Fruit fly (Drosophila melanogaster) whole organism, embryonic: ENCODE results near the gene inaE.

Source experiments
- Aef1 ChIP-seq: fragments of 200-800 bp; sonication (Bioruptor generic); IDR thresholded peaks from 3 replicates; pipeline ENCODE4 v1.3.6; 2022; ENCODE audit warnings: missing biosample characterization, missing genetic modification characterization
- CG12104 ChIP-seq: fragments of 200-800 bp; sonication (Bioruptor generic); optimal IDR thresholded peaks from 3 replicates; lab custom pipeline; 2016; ENCODE audit warnings: missing biosample characterization, missing genetic modification characterization
- CG12219 ChIP-seq: fragments of 200-800 bp; sonication (Bioruptor generic); optimal IDR thresholded peaks from 3 replicates; lab custom pipeline; 2018; ENCODE audit warnings: missing biosample characterization, mild to moderate bottlenecking, missing genetic modification characterization
- CG13424 ChIP-seq: fragments of 200-800 bp; sonication (Bioruptor generic); optimal IDR thresholded peaks from 2 replicates; lab custom pipeline; 2019; ENCODE audit warnings: missing biosample characterization, mild to moderate bottlenecking, missing genetic modification characterization, moderate library complexity
- CG15011 ChIP-seq: fragments of 200-800 bp; sonication (Bioruptor generic); optimal IDR thresholded peaks from 3 replicates; lab custom pipeline; 2018; ENCODE audit warnings: missing biosample characterization, mild to moderate bottlenecking, missing genetic modification characterization
- CG17361 ChIP-seq: fragments of 200-800 bp; sonication (Bioruptor generic); IDR thresholded peaks from 3 replicates; pipeline ENCODE4 v1.3.6; 2022; ENCODE audit warnings: missing biosample characterization, missing genetic modification characterization
- CG17802 ChIP-seq: fragments of 200-800 bp; sonication (Bioruptor generic); optimal IDR thresholded peaks from 2 replicates; lab custom pipeline; 2018; ENCODE audit warnings: missing biosample characterization, mild to moderate bottlenecking, missing genetic modification characterization, moderate library complexity
- CG18262 ChIP-seq: fragments of 200-800 bp; optimal IDR thresholded peaks from 3 replicates; lab custom pipeline; 2019; ENCODE audit warnings: missing biosample characterization, mild to moderate bottlenecking, missing genetic modification characterization, moderate library complexity
- CG18619 ChIP-seq: fragments of 200-800 bp; sonication (Bioruptor generic); optimal IDR thresholded peaks from 3 replicates; lab custom pipeline; 2017; ENCODE audit warnings: missing biosample characterization, mild to moderate bottlenecking, missing genetic modification characterization
- CG2875 ChIP-seq: fragments of 200-800 bp; sonication (Bioruptor generic); optimal IDR thresholded peaks from 2 replicates; lab custom pipeline; 2017; ENCODE audit warnings: missing biosample characterization, mild to moderate bottlenecking, missing genetic modification characterization, missing genetic modification reagents
- CG4424 ChIP-seq: fragments of 200-800 bp; sonication (Bioruptor generic); optimal IDR thresholded peaks from 3 replicates; lab custom pipeline; 2016; ENCODE audit warnings: missing biosample characterization, missing genetic modification characterization
- CG4820 ChIP-seq: fragments of 200-800 bp; sonication (Bioruptor generic); optimal IDR thresholded peaks from 3 replicates; lab custom pipeline; 2016; ENCODE audit warnings: missing biosample characterization, missing genetic modification characterization
- CG5180 ChIP-seq: fragments of 200-800 bp; sonication (Bioruptor generic); optimal IDR thresholded peaks from 3 replicates; lab custom pipeline; 2017; ENCODE audit warnings: missing biosample characterization, missing genetic modification characterization, mild to moderate bottlenecking, moderate library complexity, missing genetic modification reagents
- CG6654 ChIP-seq: fragments of 200-800 bp; sonication (Bioruptor generic); optimal IDR thresholded peaks from 2 replicates; lab custom pipeline; 2017; ENCODE audit warnings: missing biosample characterization, mild to moderate bottlenecking, missing genetic modification characterization
- CG9727 ChIP-seq: fragments of 200-800 bp; sonication (Bioruptor generic); optimal IDR thresholded peaks from 3 replicates; lab custom pipeline; 2017; ENCODE audit warnings: missing biosample characterization, mild to moderate bottlenecking, missing genetic modification characterization
- CG9817 ChIP-seq: fragments of 200-800 bp; sonication (Bioruptor generic); optimal IDR thresholded peaks from 2 replicates; lab custom pipeline; 2018; ENCODE audit warnings: missing biosample characterization, mild to moderate bottlenecking, missing genetic modification characterization, moderate library complexity
- Camta ChIP-seq: fragments of 200-800 bp; sonication (Bioruptor generic); optimal IDR thresholded peaks from 2 replicates; lab custom pipeline; 2016; ENCODE audit warnings: missing biosample characterization, missing genetic modification characterization
- CoRest ChIP-seq: fragments of 200-800 bp; sonication (Bioruptor generic); optimal IDR thresholded peaks from 3 replicates; lab custom pipeline; 2018; ENCODE audit warnings: missing biosample characterization, mild to moderate bottlenecking, missing genetic modification characterization, moderate library complexity
- Dip3 ChIP-seq: fragments of 200-800 bp; sonication (Bioruptor generic); optimal IDR thresholded peaks from 3 replicates; lab custom pipeline; 2016; ENCODE audit warnings: missing biosample characterization, missing genetic modification characterization
- Drgx ChIP-seq: fragments of 200-800 bp; sonication (Bioruptor generic); IDR thresholded peaks from 2 replicates; pipeline ENCODE4 v1.3.6; 2022; ENCODE audit warnings: missing biosample characterization, missing genetic modification characterization
- HLH54F ChIP-seq: fragments of 200-800 bp; sonication (Bioruptor generic); optimal IDR thresholded peaks from 3 replicates; lab custom pipeline; 2016; ENCODE audit warnings: missing biosample characterization, missing genetic modification characterization
- Hey ChIP-seq: fragments of 200-800 bp; sonication (Bioruptor generic); optimal IDR thresholded peaks from 3 replicates; lab custom pipeline; 2018; ENCODE audit warnings: missing biosample characterization, mild to moderate bottlenecking, missing genetic modification characterization
- Hr78 ChIP-seq, 2 experiments: fragments of 200-800 bp in 1 of 2; fragments of >200 bp in 1 of 2; sonication (Bioruptor generic) in 1 of 2; optimal IDR thresholded peaks; 2 replicates each; lab custom pipeline; 2017 to 2019; ENCODE audit warnings: missing biosample characterization in 2 of 2, missing genetic modification characterization in 2 of 2, mild to moderate bottlenecking in 1 of 2, moderate library complexity in 1 of 2
- Hsf ChIP-seq: fragments of 200-800 bp; sonication (Bioruptor generic); optimal IDR thresholded peaks from 3 replicates; lab custom pipeline; 2016; ENCODE audit warnings: missing biosample characterization, missing genetic modification characterization
- Mes4 ChIP-seq: fragments of 200-800 bp; sonication (Bioruptor generic); optimal IDR thresholded peaks from 2 replicates; lab custom pipeline; 2016; ENCODE audit warnings: missing biosample characterization, missing genetic modification characterization
- Ravus ChIP-seq: fragments of 200-800 bp; sonication (Bioruptor generic); IDR thresholded peaks from 2 replicates; pipeline ENCODE4 v1.3.6; 2022; ENCODE audit warnings: missing biosample characterization, missing genetic modification characterization
- Trl ChIP-seq, 3 experiments: fragments of >200 bp in 2 of 3; fragments of 200-800 bp in 1 of 3; sonication (Bioruptor generic) in 1 of 3; optimal IDR thresholded peaks; 2 replicates in 1 of 3; 3 replicates in 2 of 3; lab custom pipeline; 2016 to 2017; ENCODE audit warnings: missing biosample characterization in 1 of 3, missing genetic modification characterization in 1 of 3
- cg ChIP-seq: fragments of 200-800 bp; sonication (Bioruptor generic); optimal IDR thresholded peaks from 3 replicates; lab custom pipeline; 2019; ENCODE audit warnings: missing biosample characterization, mild to moderate bottlenecking, missing genetic modification characterization, moderate library complexity
- chif ChIP-seq, 2 experiments: fragments of 200-800 bp; sonication (Bioruptor generic); optimal IDR thresholded peaks; 3 replicates each; lab custom pipeline; 2016; ENCODE audit warnings: missing biosample characterization in 2 of 2, missing genetic modification characterization in 2 of 2
- crol ChIP-seq: fragments of 200-800 bp; sonication (Bioruptor generic); IDR thresholded peaks from 2 replicates; pipeline ENCODE4 v1.3.6; 2022; ENCODE audit warnings: missing biosample characterization, missing genetic modification characterization
- danr ChIP-seq: fragments of 200-800 bp; sonication (Bioruptor generic); IDR thresholded peaks from 2 replicates; pipeline ENCODE4 v1.3.6; 2022; ENCODE audit warnings: missing biosample characterization, missing genetic modification characterization
- dpn ChIP-seq, 2 experiments: fragments of 200-800 bp; sonication (Bioruptor generic); optimal IDR thresholded peaks; 3 replicates each; lab custom pipeline; 2016; ENCODE audit warnings: missing biosample characterization in 2 of 2, missing genetic modification characterization in 2 of 2
- gcm ChIP-seq: fragments of 200-800 bp; sonication (Bioruptor generic); optimal IDR thresholded peaks from 2 replicates; lab custom pipeline; 2019; ENCODE audit warnings: missing biosample characterization, mild to moderate bottlenecking, missing genetic modification characterization, moderate library complexity
- lab ChIP-seq: fragments of 200-800 bp; sonication (Bioruptor generic); optimal IDR thresholded peaks from 3 replicates; lab custom pipeline; 2017; ENCODE audit warnings: missing biosample characterization, missing genetic modification characterization, mild to moderate bottlenecking, moderate library complexity, missing genetic modification reagents
- lola ChIP-seq, 3 experiments: fragments of >200 bp in 2 of 3; fragments of 200-800 bp in 1 of 3; sonication (Bioruptor generic) in 1 of 3; optimal IDR thresholded peaks; 2 replicates each; lab custom pipeline; 2017 to 2019; ENCODE audit warnings: missing biosample characterization in 3 of 3, missing genetic modification characterization in 3 of 3, mild to moderate bottlenecking in 1 of 3, moderate library complexity in 1 of 3
- nom ChIP-seq: fragments of 200-800 bp; sonication (Bioruptor generic); optimal IDR thresholded peaks from 2 replicates; lab custom pipeline; 2017; ENCODE audit warnings: missing biosample characterization, missing genetic modification characterization, mild to moderate bottlenecking, moderate library complexity, missing genetic modification reagents
- pan ChIP-seq, 4 experiments: fragments of >200 bp in 3 of 4; fragments of 200-800 bp in 1 of 4; sonication (Bioruptor generic) in 1 of 4; optimal IDR thresholded peaks in 3 of 4; IDR thresholded peaks in 1 of 4; 2 replicates each; pipeline versions ENCODE4 v1.3.6 to Lab custom; 2017 to 2022; ENCODE audit warnings: missing biosample characterization in 2 of 4, missing genetic modification characterization in 2 of 4, mixed read lengths in 1 of 4
- psq ChIP-seq: fragments of 200-800 bp; sonication (Bioruptor generic); optimal IDR thresholded peaks from 2 replicates; lab custom pipeline; 2017; ENCODE audit warnings: missing biosample characterization, missing genetic modification characterization
- pum ChIP-seq: fragments of 200-800 bp; sonication (Bioruptor generic); optimal IDR thresholded peaks from 2 replicates; lab custom pipeline; 2016; ENCODE audit warnings: missing biosample characterization, missing genetic modification characterization
- sc ChIP-seq, 3 experiments: fragments of >200 bp in 2 of 3; fragments of 200-800 bp in 1 of 3; sonication (Bioruptor generic) in 1 of 3; optimal IDR thresholded peaks; 2 replicates in 2 of 3; 3 replicates in 1 of 3; lab custom pipeline; 2017; ENCODE audit warnings: mild to moderate bottlenecking in 1 of 3, missing biosample characterization in 1 of 3, missing genetic modification characterization in 1 of 3, missing genetic modification reagents in 1 of 3
- sens ChIP-seq: fragments of 200-800 bp; sonication (Bioruptor generic); peaks from one replicate; lab custom pipeline; 2016; ENCODE audit warnings: missing biosample characterization, missing genetic modification characterization
- slp2 ChIP-seq: fragments of 200-800 bp; sonication (Bioruptor generic); optimal IDR thresholded peaks from 2 replicates; lab custom pipeline; 2016; ENCODE audit warnings: missing biosample characterization, missing genetic modification characterization
- sna ChIP-seq: fragments of 200-800 bp; sonication (Bioruptor generic); IDR thresholded peaks from 2 replicates; pipeline ENCODE4 v1.3.6; 2022; ENCODE audit warnings: missing biosample characterization, missing genetic modification characterization; ENCODE audit not compliant: partially characterized antibody
- tin ChIP-seq: fragments of 200-800 bp; sonication (Bioruptor generic); optimal IDR thresholded peaks from 3 replicates; lab custom pipeline; 2016; ENCODE audit warnings: missing biosample characterization, missing genetic modification characterization
- tup ChIP-seq: fragments of 200-800 bp; sonication (Bioruptor generic); optimal IDR thresholded peaks from 2 replicates; lab custom pipeline; 2016; ENCODE audit warnings: missing biosample characterization, mild to moderate bottlenecking, missing genetic modification characterization, moderate library complexity

The inaE gene

dm6 chrX:13783958-13784907 is 719 bp downstream of the inaE start:
- TF ChIP-seq Dip3 (GFP tag; lab: Kevin White, UChicago) (peak; percentile 4), CG12104 (GFP tag; lab: Kevin White, UChicago) (peak; percentile 33), CG5180 (GFP tag; lab: Kevin White, UChicago) (peak; percentile 44), cg (GFP tag; lab: Kevin White, UChicago) (peak; percentile 63), Hsf (peak; percentile 65), Hey (tag; lab: Kevin White, UChicago) (no peak), CG18262 (tag; lab: Kevin White, UChicago) (peak; percentile 61), gcm (peak; percentile 25), CG9817 (tag; lab: Kevin White, UChicago) (peak; percentile 38), Hr78 (GFP tag; optimal IDR thresholded peaks at IDR 0.05; lab: Kevin White, UChicago) (peak in 1 of 2 experiments; percentile 68), CoRest (tag; lab: Kevin White, UChicago) (peak; percentile 52), pum (peak; percentile 44), sens (GFP tag; lab: Kevin White, UChicago) (peak; percentile 93), CG17802 (tag; lab: Kevin White, UChicago) (peak; percentile 6), Mes4 (no peak), CG6654 (peak; percentile 24), lola (GFP tag; optimal IDR thresholded peaks at IDR 0.05; lab: Kevin White, UChicago) (peak in 1 of 3 experiments; percentile 56), pan (optimal IDR thresholded peaks at IDR 0.05; lab: Kevin White, UChicago) (no peak), pan (GFP tag; optimal IDR thresholded peaks at IDR 0.05 in 1 of 2, IDR thresholded peaks at IDR 0.05 in 1 of 2) (peak in 1 of 2 experiments; percentile 34), tup (GFP tag; lab: Kevin White, UChicago) (peak; percentile 17), psq (GFP tag; lab: Kevin White, UChicago) (peak; percentile 31), CG15011 (peak; percentile 10), Camta (GFP tag; lab: Kevin White, UChicago) (peak; percentile 53), dpn (GFP tag; optimal IDR thresholded peaks at IDR 0.05; lab: Kevin White, UChicago) (peak; percentile 44 to 55), lab (GFP tag; lab: Kevin White, UChicago) (peak; percentile 68), HLH54F (GFP tag; lab: Kevin White, UChicago) (peak; percentile 11), Aef1 (peak; percentile 31; the same call in 1 of the 3 replicates), nom (GFP tag; lab: Kevin White, UChicago) (peak; percentile 16), sna (GFP tag; lab: Robert Waterston, UW) (no peak), crol (no peak), Trl (optimal IDR thresholded peaks at IDR 0.05; lab: Kevin White, UChicago) (peak; percentile 49 to 63), Trl (GFP tag; optimal IDR thresholded peaks at IDR 0.05; lab: Kevin White, UChicago) (no peak), CG4820 (GFP tag; lab: Kevin White, UChicago) (peak; percentile 49), Drgx (peak; percentile 66), danr (GFP tag; lab: Robert Waterston, UW) (0 out of 2 replicates have a peak, but pooled peaks have one; percentile 19), slp2 (GFP tag; lab: Kevin White, UChicago) (no peak), chif (GFP tag; optimal IDR thresholded peaks at IDR 0.05; lab: Kevin White, UChicago) (peak; percentile 46 to 50), CG17361 (GFP tag; lab: Robert Waterston, UW) (peak; percentile 60; the same call in 2 of the 3 replicates), tin (GFP tag; lab: Kevin White, UChicago) (peak; percentile 45), CG18619 (GFP tag; lab: Kevin White, UChicago) (peak; percentile 35), CG13424 (tag; lab: Kevin White, UChicago) (peak; percentile 59), CG9727 (GFP tag; lab: Kevin White, UChicago) (peak; percentile 32), sc (optimal IDR thresholded peaks at IDR 0.05; lab: Kevin White, UChicago) (no peak), sc (GFP tag; optimal IDR thresholded peaks at IDR 0.05; lab: Kevin White, UChicago) (peak; percentile 62), CG12219 (GFP tag; lab: Kevin White, UChicago) (peak; percentile 9), Ravus (GFP tag; lab: Robert Waterston, UW) (no peak), CG2875 (GFP tag; lab: Kevin White, UChicago) (peak; percentile 42), CG4424 (GFP tag; lab: Kevin White, UChicago) (peak; percentile 59)
